Worm (Caenorhabditis elegans): ENCODE results near the gene C01G5.25.

ce11 chrIV:6500843-6501242, 40.6 kb upstream of the C01G5.25 start:
- TF ChIP-seq K12H6.12 (tag; optimal IDR thresholded peaks at IDR 0.05) (no peak), ceh-100 (GFP tag; IDR thresholded peaks at IDR 0.05) (no peak), F39B2.1 (GFP tag; IDR thresholded peaks at IDR 0.05) (no peak), cebp-1 (GFP tag; IDR thresholded peaks at IDR 0.05) (no peak), cebp-1 (tag; optimal IDR thresholded peaks at IDR 0.05) (no peak), B0261.1 (tag; optimal IDR thresholded peaks at IDR 0.05) (no peak), snpc-4 (GFP tag; optimal IDR thresholded peaks at IDR 0.05) (no peak), snpc-4 (tag; optimal IDR thresholded peaks at IDR 0.05) (no peak), nhr-80 (tag; optimal IDR thresholded peaks at IDR 0.05) (no peak)
